Worm (Caenorhabditis elegans) whole organism, early embryonic: ENCODE measurements around the gene srw-137.
"Not testable (repeated sequence)": the region's sequence is repeated elsewhere in the genome, so short reads cannot be mapped to it uniquely, and the experiment has no call there.

Experiments
- B0310.2 ChIP-seq: sonication (generic microtip); optimal IDR thresholded peaks from 2 replicates; lab custom pipeline; 2016; ENCODE audit warnings: mild to moderate bottlenecking, missing genetic modification characterization, missing compliant biosample characterization
- F13C5.2 ChIP-seq: sonication (generic microtip); optimal IDR thresholded peaks from 2 replicates; lab custom pipeline; 2017; ENCODE audit warnings: mild to moderate bottlenecking, missing genetic modification characterization, inconsistent platforms, missing compliant biosample characterization
- aly-1 ChIP-seq: sonication (generic microtip); optimal IDR thresholded peaks from 2 replicates; lab custom pipeline; 2016; ENCODE audit warnings: missing genetic modification characterization, missing compliant biosample characterization
- ama-1 ChIP-seq: fragments of 150-350 bp; optimal IDR thresholded peaks from 2 replicates; lab custom pipeline; 2014
- ceh-13 ChIP-seq: fragments of 200-800 bp; sonication (Bioruptor generic); optimal IDR thresholded peaks from 2 replicates; lab custom pipeline; 2018; ENCODE audit warnings: mild to moderate bottlenecking, missing genetic modification characterization, missing compliant biosample characterization
- ceh-36 ChIP-seq: sonication (generic microtip); optimal IDR thresholded peaks from 2 replicates; lab custom pipeline; 2016; ENCODE audit warnings: missing genetic modification characterization, inconsistent platforms, missing compliant biosample characterization
- ets-7 ChIP-seq: sonication (generic microtip); optimal IDR thresholded peaks from 2 replicates; lab custom pipeline; 2016; ENCODE audit warnings: missing genotype, missing genetic modification characterization, missing compliant biosample characterization
- flt-1 ChIP-seq: fragments of 200-800 bp; sonication (Bioruptor generic); IDR thresholded peaks from 2 replicates; pipeline ENCODE4 v1.3.6; 2022; ENCODE audit warnings: missing genetic modification characterization, missing compliant biosample characterization
- hmbx-1 ChIP-seq: sonication (generic microtip); optimal IDR thresholded peaks from 2 replicates; lab custom pipeline; 2016; ENCODE audit warnings: mild to moderate bottlenecking, missing genetic modification characterization, missing compliant biosample characterization
- hmg-4 ChIP-seq: fragments of 200-800 bp; sonication (Bioruptor generic); optimal IDR thresholded peaks from 2 replicates; lab custom pipeline; 2018; ENCODE audit warnings: mild to moderate bottlenecking, missing genetic modification characterization, missing compliant biosample characterization
- hnd-1 ChIP-seq: sonication (generic microtip); optimal IDR thresholded peaks from 2 replicates; lab custom pipeline; 2016; ENCODE audit warnings: missing genetic modification characterization, missing compliant biosample characterization
- pes-1 ChIP-seq: fragments of 200-800 bp; sonication (Bioruptor generic); IDR thresholded peaks from 2 replicates; pipeline ENCODE4 v1.3.6; 2022; ENCODE audit warnings: missing genetic modification reagents, missing genetic modification characterization, missing compliant biosample characterization
- scrt-1 ChIP-seq: fragments of 200-800 bp; sonication (Bioruptor generic); IDR thresholded peaks from 2 replicates; pipeline ENCODE4 v1.3.6; 2022; ENCODE audit warnings: missing genetic modification characterization, missing compliant biosample characterization
- sea-1 ChIP-seq: fragments of 200-800 bp; sonication (Bioruptor generic); conservative IDR thresholded peaks from 2 replicates; pipeline ENCODE4 v1.3.6; 2022; ENCODE audit warnings: missing genetic modification characterization, missing compliant biosample characterization
- tbx-11 ChIP-seq: fragments of 200-800 bp; sonication (Bioruptor generic); IDR thresholded peaks from 2 replicates; pipeline ENCODE4 v1.3.6; 2022; ENCODE audit warnings: missing genetic modification characterization, missing compliant biosample characterization
- tbx-37 ChIP-seq: fragments of 200-800 bp; sonication (Bioruptor generic); conservative IDR thresholded peaks from 2 replicates; pipeline ENCODE4 v1.3.6; 2022; ENCODE audit warnings: missing genetic modification reagents, missing genetic modification characterization, missing compliant biosample characterization
- tra-4 ChIP-seq: sonication (generic microtip); optimal IDR thresholded peaks from 2 replicates; lab custom pipeline; 2017; ENCODE audit warnings: missing genetic modification characterization, missing compliant biosample characterization

srw-137 gene

ce11 chrV:2975285-2975684 is 31.5 kb upstream of the srw-137 start, which contains the start of gene srw-123:
Gene srw-123 (minus strand): TSS chrV:2975385.
- TF ChIP-seq aly-1; ets-7 (tag; lab: Kevin White, UChicago); hnd-1 (tag; lab: Kevin White, UChicago): not testable (repeated sequence)

ce11 chrV:2971307-2971999 is 27.7 kb upstream of the srw-137 start, which contains the start of gene srw-129:
Gene srw-129 (plus strand): TSS chrV:2971949.
- no peak for TF ChIP-seq aly-1
- no peak for TF ChIP-seq flt-1
- TF ChIP-seq F13C5.2 (tag; lab: Kevin White, UChicago): no peak
- TF ChIP-seq ets-7 (tag; lab: Kevin White, UChicago): no peak
- no peak for TF ChIP-seq pes-1 (GFP tag; lab: Robert Waterston, UW)
- no peak for TF ChIP-seq ama-1
- no peak for TF ChIP-seq hmg-4 (GFP tag; lab: Kevin White, UChicago)
- no peak for TF ChIP-seq tra-4 (tag; lab: Kevin White, UChicago)
- no peak for TF ChIP-seq ceh-36 (tag; lab: Kevin White, UChicago)
- no peak for TF ChIP-seq tbx-37
- no peak for TF ChIP-seq scrt-1 (GFP tag; lab: Robert Waterston, UW)
- no peak for TF ChIP-seq tbx-11 (GFP tag; lab: Robert Waterston, UW)
- TF ChIP-seq B0310.2 (tag; lab: Kevin White, UChicago): no peak
- no peak for TF ChIP-seq ceh-13
- TF ChIP-seq sea-1 (GFP tag; lab: Robert Waterston, UW): no peak
- TF ChIP-seq hnd-1 (tag; lab: Kevin White, UChicago): no peak
- TF ChIP-seq hmbx-1 (tag; lab: Kevin White, UChicago): no peak

- TF ChIP-seq sea-1 (GFP tag; lab: Robert Waterston, UW) (no peak), ets-7 (tag; lab: Kevin White, UChicago) (no peak), B0310.2 (tag; lab: Kevin White, UChicago) (no peak), ceh-36 (tag; lab: Kevin White, UChicago) (no peak), tbx-37 (no peak)
These were observed 21.0 kb upstream of the srw-137 start, which contains the start of gene srh-88 for ce11 chrV:2964786-2965185. Gene srh-88 (minus strand): TSS chrV:2964886.

- TF ChIP-seq ceh-36 (tag; lab: Kevin White, UChicago): no peak
- TF ChIP-seq ets-7 (tag; lab: Kevin White, UChicago): no peak
- no peak for TF ChIP-seq scrt-1 (GFP tag; lab: Robert Waterston, UW)
- TF ChIP-seq tbx-37: no peak
- no peak for TF ChIP-seq flt-1
- no peak for TF ChIP-seq tbx-11 (GFP tag; lab: Robert Waterston, UW)
- no peak for TF ChIP-seq aly-1
- TF ChIP-seq pes-1 (GFP tag; lab: Robert Waterston, UW): no peak
- no peak for TF ChIP-seq tra-4 (tag; lab: Kevin White, UChicago)
- TF ChIP-seq F13C5.2 (tag; lab: Kevin White, UChicago): no peak
- TF ChIP-seq hnd-1 (tag; lab: Kevin White, UChicago): no peak
- TF ChIP-seq B0310.2 (tag; lab: Kevin White, UChicago): no peak
- no peak for TF ChIP-seq hmg-4 (GFP tag; lab: Kevin White, UChicago)
- no peak for TF ChIP-seq ama-1
- TF ChIP-seq hmbx-1 (tag; lab: Kevin White, UChicago): no peak
- TF ChIP-seq sea-1 (GFP tag; lab: Robert Waterston, UW): no peak
- no peak for TF ChIP-seq ceh-13
These were observed 19.2 kb upstream of the srw-137 start, which contains the start of gene srw-138 for ce11 chrV:2962960-2963359. Gene srw-138 (minus strand): TSS chrV:2963060.

- TF ChIP-seq ceh-13: no peak
- TF ChIP-seq aly-1: no peak
- TF ChIP-seq ets-7 (tag; lab: Kevin White, UChicago): no peak
- TF ChIP-seq sea-1 (GFP tag; lab: Robert Waterston, UW): no peak
- no peak for TF ChIP-seq scrt-1 (GFP tag; lab: Robert Waterston, UW)
- no peak for TF ChIP-seq ama-1
- TF ChIP-seq pes-1 (GFP tag; lab: Robert Waterston, UW): no peak
- no peak for TF ChIP-seq tbx-11 (GFP tag; lab: Robert Waterston, UW)
- no peak for TF ChIP-seq ceh-36 (tag; lab: Kevin White, UChicago)
- no peak for TF ChIP-seq tra-4 (tag; lab: Kevin White, UChicago)
- TF ChIP-seq hmg-4 (GFP tag; lab: Kevin White, UChicago): no peak
- TF ChIP-seq hmbx-1 (tag; lab: Kevin White, UChicago): no peak
- no peak for TF ChIP-seq hnd-1 (tag; lab: Kevin White, UChicago)
These were observed 17.1 kb upstream of the srw-137 start, which contains the start of gene srw-144 for ce11 chrV:2960894-2961293. Gene srw-144 (minus strand): TSS chrV:2960994.

- TF ChIP-seq flt-1 (no peak), ceh-13 (no peak), pes-1 (GFP tag; lab: Robert Waterston, UW) (no peak), scrt-1 (GFP tag; lab: Robert Waterston, UW) (no peak)
These were observed 14.4 kb upstream of the srw-137 start, which contains the start of gene srw-142 for ce11 chrV:2958202-2958601. Gene srw-142 (minus strand): TSS chrV:2958302.

ce11 chrV:2955342-2955741 is 11.6 kb upstream of the srw-137 start, which contains the start of gene srh-248:
Gene srh-248 (minus strand): TSS chrV:2955442.
- not testable (repeated sequence) for TF ChIP-seq scrt-1 (GFP tag; lab: Robert Waterston, UW); flt-1; aly-1

- TF ChIP-seq tbx-11 (GFP tag; lab: Robert Waterston, UW); sea-1 (GFP tag; lab: Robert Waterston, UW); hmg-4 (GFP tag; lab: Kevin White, UChicago): not testable (repeated sequence)
These were observed 8.3 kb upstream of the srw-137 start, which contains the start of gene srw-122 for ce11 chrV:2952102-2952501. Gene srw-122 (minus strand): TSS chrV:2952202.
